Fruit fly (Drosophila melanogaster) whole organism, embryonic: ENCODE measurements around the gene Lrrk.
A peak's percentile ranks its signal among the peaks of the same experiment; 100 is the strongest.

Experiments used
- Abd-B ChIP-seq: fragments of 200-800 bp; sonication (Bioruptor generic); optimal IDR thresholded peaks from 2 replicates; lab custom pipeline; 2018; ENCODE audit warnings: missing biosample characterization, mild to moderate bottlenecking, missing genetic modification characterization, moderate library complexity
- Ada2b ChIP-seq: fragments of 200-800 bp; sonication (Bioruptor generic); IDR thresholded peaks from 2 replicates; pipeline ENCODE4 v1.3.6; 2022; ENCODE audit warnings: missing biosample characterization, missing genetic modification characterization
- Bdp1 ChIP-seq: fragments of 200-800 bp; sonication (Bioruptor generic); optimal IDR thresholded peaks from 3 replicates; lab custom pipeline; 2016; ENCODE audit warnings: missing biosample characterization, missing genetic modification characterization
- Bteb2 ChIP-seq: fragments of 200-800 bp; sonication (Bioruptor generic); optimal IDR thresholded peaks from 2 replicates; lab custom pipeline; 2016; ENCODE audit warnings: missing biosample characterization, missing genetic modification characterization
- CG10147 ChIP-seq: fragments of 200-800 bp; sonication (Bioruptor generic); optimal IDR thresholded peaks from 2 replicates; lab custom pipeline; 2019; ENCODE audit warnings: missing biosample characterization, mild to moderate bottlenecking, missing genetic modification characterization, moderate library complexity
- CG10654 ChIP-seq: fragments of 200-800 bp; sonication (Bioruptor generic); optimal IDR thresholded peaks from 2 replicates; lab custom pipeline; 2016; ENCODE audit warnings: missing biosample characterization, missing genetic modification characterization
- CG11504 ChIP-seq: fragments of 200-800 bp; sonication (Bioruptor generic); optimal IDR thresholded peaks from 3 replicates; lab custom pipeline; 2019; ENCODE audit warnings: missing biosample characterization, mild to moderate bottlenecking, missing genetic modification characterization, moderate library complexity
- CG12391 ChIP-seq: fragments of 200-800 bp; sonication (Bioruptor generic); optimal IDR thresholded peaks from 3 replicates; lab custom pipeline; 2018; ENCODE audit warnings: missing biosample characterization, mild to moderate bottlenecking, missing genetic modification characterization, moderate library complexity
- CG12942 ChIP-seq: fragments of 200-800 bp; sonication (Bioruptor generic); optimal IDR thresholded peaks from 3 replicates; lab custom pipeline; 2016; ENCODE audit warnings: missing biosample characterization, missing genetic modification characterization
- CG13287 ChIP-seq: fragments of 200-800 bp; sonication (Bioruptor generic); IDR thresholded peaks from 2 replicates; pipeline ENCODE4 v1.3.6; 2022; ENCODE audit warnings: missing biosample characterization, missing genetic modification characterization; ENCODE audit not compliant: partially characterized antibody
- CG13296 ChIP-seq: fragments of 200-800 bp; sonication (Bioruptor generic); optimal IDR thresholded peaks from 3 replicates; lab custom pipeline; 2018; ENCODE audit warnings: missing biosample characterization, mild to moderate bottlenecking, missing genetic modification characterization
- CG13624 ChIP-seq: fragments of 200-800 bp; sonication (Bioruptor generic); optimal IDR thresholded peaks from 2 replicates; lab custom pipeline; 2016; ENCODE audit warnings: missing biosample characterization, missing genetic modification characterization
- CG14860 ChIP-seq: fragments of 200-800 bp; sonication (Bioruptor generic); IDR thresholded peaks from 3 replicates; pipeline ENCODE4 v1.3.6; 2022; ENCODE audit warnings: missing biosample characterization, missing genetic modification characterization; ENCODE audit not compliant: partially characterized antibody
- CG15601 ChIP-seq: fragments of 200-800 bp; sonication (Bioruptor generic); optimal IDR thresholded peaks from 3 replicates; lab custom pipeline; 2019; ENCODE audit warnings: missing biosample characterization, mild to moderate bottlenecking, missing genetic modification characterization, moderate library complexity
- CG17359 ChIP-seq: fragments of 200-800 bp; sonication (Bioruptor generic); optimal IDR thresholded peaks from 3 replicates; lab custom pipeline; 2018; ENCODE audit warnings: missing biosample characterization, mild to moderate bottlenecking, missing genetic modification characterization, moderate library complexity
- CG17568 ChIP-seq: fragments of 200-800 bp; sonication (Bioruptor generic); optimal IDR thresholded peaks from 2 replicates; lab custom pipeline; 2018; ENCODE audit warnings: missing biosample characterization, mild to moderate bottlenecking, missing genetic modification characterization, moderate library complexity
- CG17612 ChIP-seq: fragments of 200-800 bp; sonication (Bioruptor generic); IDR thresholded peaks from 2 replicates; pipeline ENCODE4 v1.3.6; 2022; ENCODE audit warnings: missing biosample characterization, missing genetic modification characterization
- CG2875 ChIP-seq: fragments of 200-800 bp; sonication (Bioruptor generic); optimal IDR thresholded peaks from 2 replicates; lab custom pipeline; 2017; ENCODE audit warnings: missing biosample characterization, mild to moderate bottlenecking, missing genetic modification characterization, missing genetic modification reagents
- CG3281 ChIP-seq: fragments of 200-800 bp; sonication (Bioruptor generic); optimal IDR thresholded peaks from 3 replicates; lab custom pipeline; 2017; ENCODE audit warnings: missing biosample characterization, mild to moderate bottlenecking, missing genetic modification characterization
- CG3726 ChIP-seq: fragments of 200-800 bp; sonication (Bioruptor generic); IDR thresholded peaks from 3 replicates; pipeline ENCODE4, ENCODE4 v1.3.6; 2022; ENCODE audit warnings: missing biosample characterization, missing genetic modification characterization
- CG3995 ChIP-seq: fragments of 200-800 bp; sonication (Bioruptor generic); optimal IDR thresholded peaks from 3 replicates; lab custom pipeline; 2016; ENCODE audit warnings: missing biosample characterization, missing genetic modification characterization
- CG4617 ChIP-seq: fragments of 200-800 bp; sonication (Bioruptor generic); optimal IDR thresholded peaks from 3 replicates; lab custom pipeline; 2016; ENCODE audit warnings: missing biosample characterization, missing genetic modification characterization, borderline replicate concordance
- CG4820 ChIP-seq: fragments of 200-800 bp; sonication (Bioruptor generic); optimal IDR thresholded peaks from 3 replicates; lab custom pipeline; 2016; ENCODE audit warnings: missing biosample characterization, missing genetic modification characterization
- CG6254 ChIP-seq: fragments of 200-800 bp; sonication (Bioruptor generic); optimal IDR thresholded peaks from 3 replicates; lab custom pipeline; 2017; ENCODE audit warnings: mild to moderate bottlenecking, missing biosample characterization, missing genetic modification reagents, missing genetic modification characterization
- CG6854 ChIP-seq: fragments of 200-800 bp; sonication (Bioruptor generic); optimal IDR thresholded peaks from 3 replicates; lab custom pipeline; 2017; ENCODE audit warnings: missing biosample characterization, mild to moderate bottlenecking, missing genetic modification characterization
- CG7745 ChIP-seq: fragments of 200-800 bp; sonication (Bioruptor generic); optimal IDR thresholded peaks from 2 replicates; lab custom pipeline; 2018; ENCODE audit warnings: missing biosample characterization, mild to moderate bottlenecking, missing genetic modification characterization, moderate library complexity
- CG9727 ChIP-seq: fragments of 200-800 bp; sonication (Bioruptor generic); optimal IDR thresholded peaks from 3 replicates; lab custom pipeline; 2017; ENCODE audit warnings: missing biosample characterization, mild to moderate bottlenecking, missing genetic modification characterization
- Ets97D ChIP-seq: fragments of 200-800 bp; sonication (Bioruptor generic); optimal IDR thresholded peaks from 3 replicates; lab custom pipeline; 2016; ENCODE audit warnings: missing biosample characterization, missing genetic modification characterization
- Fer1 ChIP-seq: fragments of 200-800 bp; sonication (Bioruptor generic); optimal IDR thresholded peaks from 2 replicates; lab custom pipeline; 2017; ENCODE audit warnings: missing biosample characterization, mild to moderate bottlenecking, missing genetic modification characterization
- HLH54F ChIP-seq: fragments of 200-800 bp; sonication (Bioruptor generic); optimal IDR thresholded peaks from 3 replicates; lab custom pipeline; 2016; ENCODE audit warnings: missing biosample characterization, missing genetic modification characterization
- Hr3 ChIP-seq: fragments of 200-800 bp; sonication (Bioruptor generic); optimal IDR thresholded peaks from 3 replicates; lab custom pipeline; 2016; ENCODE audit warnings: missing biosample characterization, missing genetic modification characterization
- Lhr ChIP-seq: fragments of 200-800 bp; sonication (Bioruptor generic); optimal IDR thresholded peaks from 3 replicates; lab custom pipeline; 2017; ENCODE audit warnings: mild to moderate bottlenecking, missing biosample characterization, missing genetic modification reagents, missing genetic modification characterization
- Lpt ChIP-seq: fragments of >200 bp; optimal IDR thresholded peaks from 2 replicates; lab custom pipeline; 2018; ENCODE audit warnings: missing biosample characterization, missing genetic modification characterization
- Med ChIP-seq: fragments of 200-800 bp; sonication (Bioruptor generic); peaks from one replicate; lab custom pipeline; 2016; ENCODE audit warnings: missing biosample characterization, missing genetic modification characterization, mild to moderate bottlenecking, inconsistent platforms, moderate library complexity
- Optix ChIP-seq: fragments of 200-800 bp; sonication (Bioruptor generic); IDR thresholded peaks from 3 replicates; pipeline ENCODE4 v1.3.6; 2022; ENCODE audit warnings: missing biosample characterization, missing genetic modification characterization
- Stat92E ChIP-seq, 3 experiments: fragments of >200 bp in 2 of 3; fragments of 200-800 bp in 1 of 3; sonication (Bioruptor generic) in 1 of 3; optimal IDR thresholded peaks; 2 replicates each; lab custom pipeline; 2017 to 2019; ENCODE audit warnings: missing biosample characterization in 3 of 3, missing genetic modification characterization in 3 of 3, mild to moderate bottlenecking in 1 of 3, moderate library complexity in 1 of 3
- ara ChIP-seq: fragments of 200-800 bp; sonication (Bioruptor generic); IDR thresholded peaks from 2 replicates; pipeline ENCODE4 v1.3.6; 2022; ENCODE audit warnings: missing biosample characterization, missing genetic modification characterization
- ato ChIP-seq: fragments of 200-800 bp; sonication (Bioruptor generic); IDR thresholded peaks from 2 replicates; pipeline ENCODE4 v1.3.6; 2022; ENCODE audit warnings: missing biosample characterization, missing genetic modification characterization; ENCODE audit not compliant: partially characterized antibody
- da ChIP-seq: fragments of 200-800 bp; sonication (Bioruptor generic); optimal IDR thresholded peaks from 2 replicates; lab custom pipeline; 2016; ENCODE audit warnings: missing biosample characterization, missing genetic modification characterization
- exex ChIP-seq: fragments of 200-800 bp; sonication (Bioruptor generic); optimal IDR thresholded peaks from 4 replicates; lab custom pipeline; 2018; ENCODE audit warnings: missing biosample characterization, mild to moderate bottlenecking, missing genetic modification characterization, moderate library complexity
- gfzf ChIP-seq: fragments of 200-800 bp; sonication (Bioruptor generic); optimal IDR thresholded peaks from 2 replicates; lab custom pipeline; 2016; ENCODE audit warnings: missing biosample characterization, mild to moderate bottlenecking, missing genetic modification characterization, moderate library complexity
- jing ChIP-seq: fragments of 200-800 bp; sonication (Bioruptor generic); optimal IDR thresholded peaks from 2 replicates; lab custom pipeline; 2018; ENCODE audit warnings: missing biosample characterization, mild to moderate bottlenecking, missing genetic modification characterization
- lbe ChIP-seq: fragments of 200-800 bp; sonication (Bioruptor generic); optimal IDR thresholded peaks from 2 replicates; lab custom pipeline; 2016; ENCODE audit warnings: missing biosample characterization, mild to moderate bottlenecking, missing genetic modification characterization
- otp ChIP-seq: fragments of 200-800 bp; sonication (Bioruptor generic); IDR thresholded peaks from 3 replicates; pipeline ENCODE4, ENCODE4 v1.3.6; 2022; ENCODE audit warnings: missing biosample characterization, missing genetic modification characterization
- slou ChIP-seq: fragments of 200-800 bp; sonication (Bioruptor generic); optimal IDR thresholded peaks from 3 replicates; lab custom pipeline; 2016; ENCODE audit warnings: missing biosample characterization, missing genetic modification characterization
- sna ChIP-seq: fragments of 200-800 bp; sonication (Bioruptor generic); IDR thresholded peaks from 2 replicates; pipeline ENCODE4 v1.3.6; 2022; ENCODE audit warnings: missing biosample characterization, missing genetic modification characterization; ENCODE audit not compliant: partially characterized antibody
- vvl ChIP-seq: fragments of 200-800 bp; sonication (Bioruptor generic); IDR thresholded peaks from 2 replicates; pipeline ENCODE4 v1.3.6; 2022; ENCODE audit warnings: missing biosample characterization, missing genetic modification characterization
- zfh1 ChIP-seq: fragments of 200-800 bp; sonication (Bioruptor generic); IDR thresholded peaks from 3 replicates; pipeline ENCODE4 v1.3.6; 2022; ENCODE audit warnings: missing biosample characterization, missing genetic modification characterization

Gene Lrrk

dm6 chr3R:20634674-20635594 lies at the start of gene Lrrk, which contains the start of gene Pi3K92E (continued):
- TF ChIP-seq CG9727 (GFP tag; lab: Kevin White, UChicago) (no peak), Bdp1 (GFP tag; lab: Kevin White, UChicago) (no peak), Bteb2 (GFP tag; lab: Kevin White, UChicago) (no peak), CG17359 (tag; lab: Kevin White, UChicago) (peak; percentile 21), Fer1 (no peak), lbe (GFP tag; lab: Kevin White, UChicago) (no peak), jing (GFP tag; lab: Kevin White, UChicago) (no peak), otp (no peak), CG14860 (GFP tag; lab: Robert Waterston, UW) (peak; percentile 85), CG11504 (no peak), CG13624 (no peak), CG3281 (GFP tag; lab: Kevin White, UChicago) (no peak), Lhr (no peak), Stat92E (GFP tag; optimal IDR thresholded peaks at IDR 0.05; lab: Kevin White, UChicago) (no peak), CG13296 (no peak), Med (peak; percentile 88), CG2875 (GFP tag; lab: Kevin White, UChicago) (no peak), HLH54F (no peak), ara (GFP tag; lab: Robert Waterston, UW) (no peak), Abd-B (no peak), CG13287 (peak; percentile 79), CG12391 (tag; lab: Kevin White, UChicago) (no peak), CG3726 (GFP tag; lab: Robert Waterston, UW) (no peak), Ets97D (GFP tag; lab: Kevin White, UChicago) (no peak), exex (tag; lab: Kevin White, UChicago) (no peak), CG10654 (GFP tag; lab: Kevin White, UChicago) (no peak), CG6254 (GFP tag; lab: Kevin White, UChicago) (peak; percentile 99), CG4820 (GFP tag; lab: Kevin White, UChicago) (peak; percentile 27), Hr3 (GFP tag; lab: Kevin White, UChicago) (no peak), CG6854 (GFP tag; lab: Kevin White, UChicago) (no peak), CG7745 (tag; lab: Kevin White, UChicago) (no peak), Ada2b (GFP tag; lab: Robert Waterston, UW) (no peak), ato (GFP tag; lab: Robert Waterston, UW) (peak; percentile 57; the same call in 1 of the 2 replicates), gfzf (GFP tag; lab: Kevin White, UChicago) (peak; percentile 75), slou (no peak), CG10147 (no peak), Optix (no peak), CG3995 (GFP tag; lab: Kevin White, UChicago) (peak; percentile 97), da (GFP tag; lab: Kevin White, UChicago) (no peak), sna (GFP tag; lab: Robert Waterston, UW) (peak; percentile 88), Lpt (no peak), CG4617 (GFP tag; lab: Kevin White, UChicago) (no peak), CG15601 (tag; lab: Kevin White, UChicago) (no peak), vvl (GFP tag; lab: Robert Waterston, UW) (no peak; the same call in 1 of the 2 replicates), CG12942 (GFP tag; lab: Kevin White, UChicago) (no peak), CG17568 (GFP tag; lab: Kevin White, UChicago) (no peak), zfh1 (GFP tag; lab: Robert Waterston, UW) (no peak), CG17612 (GFP tag; lab: Robert Waterston, UW) (no peak)
